Worm (Caenorhabditis elegans): ENCODE measurements around the gene F09E5.7.
A peak's percentile ranks its signal among the peaks of the same experiment; 100 is the strongest.

F09E5.7 gene

DNA sequence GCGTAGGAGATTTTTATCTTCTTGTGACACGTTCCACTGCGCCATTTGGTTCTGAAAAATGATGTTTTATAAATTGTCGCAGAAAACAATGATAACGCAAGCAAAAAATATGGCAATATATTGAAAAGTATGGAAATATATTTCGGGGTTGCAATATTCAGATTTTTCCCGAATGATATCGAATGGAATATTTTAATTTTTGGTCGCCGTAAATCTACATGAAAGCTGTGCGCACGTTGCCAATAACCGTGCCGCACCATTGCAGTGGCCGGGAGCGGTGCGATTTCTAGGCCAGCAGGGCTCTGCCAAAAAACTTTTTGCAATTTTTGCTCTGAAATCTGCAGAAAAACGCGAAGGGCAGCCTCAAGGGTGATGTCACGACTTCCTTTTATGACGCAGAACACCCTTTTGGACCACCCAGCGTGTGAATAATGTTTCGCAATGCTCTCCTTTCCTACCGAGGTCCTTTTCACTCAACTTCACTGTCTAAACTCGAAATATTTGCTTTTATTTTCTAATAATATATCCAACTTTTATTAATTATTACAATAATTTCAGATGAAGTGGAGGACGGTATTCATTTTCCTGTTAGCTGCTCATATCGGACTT, 6.3 kb downstream of the F09E5.7 start, which contains the start of the genes F09E5.11 and bmy-1 (continued):
- TF ChIP-seq sea-2 (GFP tag; IDR thresholded peaks at IDR 0.05): no peak
- no peak for TF ChIP-seq F22D6.2 (tag; optimal IDR thresholded peaks at IDR 0.05)
- peak; percentile 64 for TF ChIP-seq F33H1.4 (GFP tag; IDR thresholded peaks at IDR 0.05)
- peak; percentile 67; the same call in 1 of the 2 replicates for TF ChIP-seq rcor-1 (GFP tag; IDR thresholded peaks at IDR 0.05)
- TF ChIP-seq tlf-1 (GFP tag; optimal IDR thresholded peaks at IDR 0.05): peak; percentile 61
- TF ChIP-seq ZK185.1 (tag; optimal IDR thresholded peaks at IDR 0.05; ENCODE audit: poor library complexity, severe bottlenecking): peak; percentile 80
- peak; percentile 93 for TF ChIP-seq zfh-2 (GFP tag; conservative IDR thresholded peaks at IDR 0.05)
- TF ChIP-seq ztf-3 (GFP tag; optimal IDR thresholded peaks at IDR 0.05): no peak
- TF ChIP-seq rec-8 (tag; optimal IDR thresholded peaks at IDR 0.05): peak in 1 of 2 experiments; percentile 60
- TF ChIP-seq T07F8.4 (tag; optimal IDR thresholded peaks at IDR 0.05): no peak
- peak; percentile 94 for TF ChIP-seq bed-2 (GFP tag; IDR thresholded peaks at IDR 0.05)
- TF ChIP-seq hsf-1 (GFP tag; IDR thresholded peaks at IDR 0.05): peak; percentile 73; the same call in 1 of the 2 replicates

DNA sequence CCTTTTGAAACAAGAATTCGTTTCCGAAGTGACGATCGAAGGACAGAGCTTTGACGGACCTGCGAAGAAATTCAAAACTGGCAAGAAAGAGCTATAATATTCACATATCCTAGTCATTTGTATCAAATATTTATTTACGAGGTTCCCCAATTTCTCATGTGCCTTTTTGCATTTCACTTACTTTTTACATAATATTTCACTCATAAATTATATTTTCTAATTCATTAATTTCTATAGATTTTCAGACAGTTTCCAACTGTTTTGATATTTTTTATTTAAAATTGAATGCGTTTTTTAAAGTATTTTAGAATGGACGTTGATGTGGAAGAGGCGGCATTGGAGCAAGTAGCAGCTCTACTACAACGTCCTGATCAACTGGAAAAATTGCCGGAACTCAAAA, 7.4 kb downstream of the F09E5.7 start, which contains the start of gene sec-6:
sec-6 (plus strand) TSS at position 301 of the 400 bp plus-strand sequence.
- no peak for TF ChIP-seq B0336.3 (GFP tag; IDR thresholded peaks at IDR 0.05)
- TF ChIP-seq egrh-3 (GFP tag; IDR thresholded peaks at IDR 0.05): no peak
- no peak for TF ChIP-seq lin-26 (GFP tag; IDR thresholded peaks at IDR 0.05)
- no peak for TF ChIP-seq unc-130 (GFP tag; optimal IDR thresholded peaks at IDR 0.05)
- TF ChIP-seq dpff-1 (tag; optimal IDR thresholded peaks at IDR 0.05): no peak
- no peak for TF ChIP-seq T07F8.4 (tag; optimal IDR thresholded peaks at IDR 0.05)
- TF ChIP-seq sptf-2 (GFP tag; optimal IDR thresholded peaks at IDR 0.05): no peak
- no peak for TF ChIP-seq ceh-100 (GFP tag; IDR thresholded peaks at IDR 0.05)
- no peak for TF ChIP-seq hmg-20 (GFP tag; IDR thresholded peaks at IDR 0.05)
- no peak for TF ChIP-seq egl-18 (GFP tag; IDR thresholded peaks at IDR 0.05)
- no peak for TF ChIP-seq let-526 (GFP tag; IDR thresholded peaks at IDR 0.05)
- TF ChIP-seq madf-3 (GFP tag; IDR thresholded peaks at IDR 0.05): no peak
- no peak for TF ChIP-seq hmg-1.2 (GFP tag; IDR thresholded peaks at IDR 0.05)
- no peak for TF ChIP-seq egl-44 (GFP tag; IDR thresholded peaks at IDR 0.05)
- no peak for TF ChIP-seq tbp1 (GFP tag; optimal IDR thresholded peaks at IDR 0.05)
- TF ChIP-seq die-1 (tag; optimal IDR thresholded peaks at IDR 0.05): no peak
- TF ChIP-seq dpl-1 (GFP tag; optimal IDR thresholded peaks at IDR 0.05): no peak
- no peak for TF ChIP-seq ceh-91 (GFP tag; IDR thresholded peaks at IDR 0.05)
- TF ChIP-seq akir-1 (GFP tag; optimal IDR thresholded peaks at IDR 0.05): no peak

DNA sequence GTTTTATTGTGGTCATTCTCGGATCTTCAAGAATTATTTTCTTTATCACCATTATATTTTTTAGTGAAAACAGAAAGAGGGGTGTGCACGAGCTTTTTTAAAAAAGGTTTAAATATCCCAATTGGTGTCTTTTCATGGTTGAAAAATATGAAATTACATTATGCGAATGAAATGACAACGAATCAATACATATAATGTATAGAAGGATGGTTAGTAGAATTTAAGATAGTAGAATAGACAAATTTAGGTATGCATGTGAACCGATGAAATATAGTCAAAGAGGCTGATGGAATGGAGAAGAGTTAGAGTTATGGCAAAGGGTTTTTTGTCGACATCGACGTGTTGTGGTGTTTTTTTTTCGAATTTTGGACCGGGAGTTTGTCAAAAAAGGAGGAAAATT, 12.6 kb downstream of the F09E5.7 start:
- TF ChIP-seq lin-40 (tag; optimal IDR thresholded peaks at IDR 0.05) (no peak), ztf-28 (GFP tag; IDR thresholded peaks at IDR 0.05) (no peak), F55B11.4 (tag; optimal IDR thresholded peaks at IDR 0.05; ENCODE audit: borderline replicate concordance, insufficient read depth) (no peak), dpl-1 (GFP tag; optimal IDR thresholded peaks at IDR 0.05) (no peak), ztf-18 (tag; optimal IDR thresholded peaks at IDR 0.05) (no peak), mcd-1 (GFP tag; IDR thresholded peaks at IDR 0.05) (no peak), F23B12.7 (tag; optimal IDR thresholded peaks at IDR 0.05; ENCODE audit: insufficient read depth) (no peak), tbp1 (GFP tag; optimal IDR thresholded peaks at IDR 0.05) (no peak), Y95B8A.8 (GFP tag; IDR thresholded peaks at IDR 0.05) (no peak), C17E4.6 (GFP tag; IDR thresholded peaks at IDR 0.05) (no peak), chd-7 (tag; optimal IDR thresholded peaks at IDR 0.05) (no peak), snpc-1.1 (tag; optimal IDR thresholded peaks at IDR 0.05; ENCODE audit: insufficient read depth) (no peak), hmg-1.2 (GFP tag; IDR thresholded peaks at IDR 0.05) (no peak), lsy-27 (tag; optimal IDR thresholded peaks at IDR 0.05; ENCODE audit: borderline replicate concordance, insufficient read depth) (no peak), madf-6 (GFP tag; IDR thresholded peaks at IDR 0.05) (no peak), F37B4.10 (GFP tag; IDR thresholded peaks at IDR 0.05) (no peak)
